Worm (Caenorhabditis elegans): ENCODE data around the gene C15B12.4.

- TF ChIP-seq akir-1 (GFP tag; optimal IDR thresholded peaks at IDR 0.05) (no peak), him-1 (tag; optimal IDR thresholded peaks at IDR 0.05) (no peak), lir-1 (GFP tag; conservative IDR thresholded peaks at IDR 0.05) (no peak), Y67H2A.10 (GFP tag; conservative IDR thresholded peaks at IDR 0.05) (no peak), ama-1 (optimal IDR thresholded peaks at IDR 0.05) (no peak), ama-1 (GFP tag; optimal IDR thresholded peaks at IDR 0.05) (no peak), ceh-91 (GFP tag; IDR thresholded peaks at IDR 0.05) (no peak), ZK185.1 (tag; optimal IDR thresholded peaks at IDR 0.05; ENCODE audit: poor library complexity, severe bottlenecking) (no peak), Y56A3A.18 (GFP tag; IDR thresholded peaks at IDR 0.05) (no peak), nhr-90 (tag; optimal IDR thresholded peaks at IDR 0.05) (no peak), unc-62 (GFP tag; optimal IDR thresholded peaks at IDR 0.05) (no peak), lin-54 (GFP tag; optimal IDR thresholded peaks at IDR 0.05) (no peak), F10E7.11 (tag; optimal IDR thresholded peaks at IDR 0.05) (no peak), cebp-1 (GFP tag; IDR thresholded peaks at IDR 0.05) (no peak), cebp-1 (tag; optimal IDR thresholded peaks at IDR 0.05) (no peak)
Observed at ce11 chrX:6429552-6429951, 44.0 kb downstream of the C15B12.4 start.

Data from whole organism, young adult.